Worm (Caenorhabditis elegans): ENCODE data around the gene T22F7.4.
A peak's percentile ranks its signal among the peaks of the same experiment; 100 is the strongest.

The T22F7.4 gene

ce11 chrIII:526824-527223 is at the start of gene T22F7.4:
TSS of gene T22F7.4 (minus strand) at chrIII:526924.
- no peak for TF ChIP-seq tbx-2 (tag; optimal IDR thresholded peaks at IDR 0.05)
- TF ChIP-seq pqm-1 (tag; optimal IDR thresholded peaks at IDR 0.05), result no peak
- no peak for TF ChIP-seq ztf-4 (tag; optimal IDR thresholded peaks at IDR 0.05)
- no peak for TF ChIP-seq nhr-67 (tag; optimal IDR thresholded peaks at IDR 0.05)
- TF ChIP-seq fkh-2 (tag; optimal IDR thresholded peaks at IDR 0.05), result no peak
- no peak for TF ChIP-seq unc-62 (GFP tag; optimal IDR thresholded peaks at IDR 0.05)
- TF ChIP-seq nhr-12 (tag; optimal IDR thresholded peaks at IDR 0.05), result no peak
- TF ChIP-seq snpc-4 (tag; optimal IDR thresholded peaks at IDR 0.05), result no peak
- no peak for TF ChIP-seq nhr-23 (tag; optimal IDR thresholded peaks at IDR 0.05)
- no peak for TF ChIP-seq unc-39 (tag; optimal IDR thresholded peaks at IDR 0.05)
- no peak for TF ChIP-seq R02D3.7 (tag; optimal IDR thresholded peaks at IDR 0.05)
- TF ChIP-seq ztf-11 (tag; optimal IDR thresholded peaks at IDR 0.05), result no peak
- TF ChIP-seq mdl-1 (tag; optimal IDR thresholded peaks at IDR 0.05), result no peak
- TF ChIP-seq nhr-237 (tag; optimal IDR thresholded peaks at IDR 0.05), result no peak
- no peak for TF ChIP-seq zag-1 (tag; optimal IDR thresholded peaks at IDR 0.05)
- no peak for TF ChIP-seq egl-5 (tag; optimal IDR thresholded peaks at IDR 0.05)
- TF ChIP-seq fos-1 (tag; optimal IDR thresholded peaks at IDR 0.05), result no peak
- TF ChIP-seq lsy-12 (tag; optimal IDR thresholded peaks at IDR 0.05), result no peak
- no peak for TF ChIP-seq nfya-1 (tag; optimal IDR thresholded peaks at IDR 0.05; ENCODE audit: insufficient read depth)
- TF ChIP-seq elt-1 (tag; optimal IDR thresholded peaks at IDR 0.05), result no peak

ce11 chrIII:568815-569214 is 42.1 kb upstream of the T22F7.4 start:
- no peak for TF ChIP-seq pqm-1 (tag; optimal IDR thresholded peaks at IDR 0.05)
- no peak for TF ChIP-seq egl-27 (tag; optimal IDR thresholded peaks at IDR 0.05)
- no peak for TF ChIP-seq nhr-76 (tag; optimal IDR thresholded peaks at IDR 0.05)
- TF ChIP-seq nhr-11 (tag; optimal IDR thresholded peaks at IDR 0.05), result no peak
- no peak for TF ChIP-seq fkh-2 (tag; optimal IDR thresholded peaks at IDR 0.05)
- TF ChIP-seq pha-4 (tag; optimal IDR thresholded peaks at IDR 0.05), result no peak
- TF ChIP-seq R02D3.7 (tag; optimal IDR thresholded peaks at IDR 0.05), result no peak
- TF ChIP-seq ceh-16 (tag; optimal IDR thresholded peaks at IDR 0.05), result no peak
- TF ChIP-seq snpc-4 (tag; optimal IDR thresholded peaks at IDR 0.05), result no peak
- TF ChIP-seq zag-1 (tag; optimal IDR thresholded peaks at IDR 0.05), result no peak
- TF ChIP-seq nhr-237 (tag; optimal IDR thresholded peaks at IDR 0.05), result no peak
- TF ChIP-seq nhr-43 (tag; optimal IDR thresholded peaks at IDR 0.05; ENCODE audit: poor library complexity, severe bottlenecking), result no peak

ce11 chrIII:564786-565185 is 38.1 kb upstream of the T22F7.4 start:
- no peak for TF ChIP-seq ZK546.5 (tag; optimal IDR thresholded peaks at IDR 0.05)
- peak; percentile 77 for TF ChIP-seq egl-5 (tag; optimal IDR thresholded peaks at IDR 0.05)
- TF ChIP-seq ztf-11 (tag; optimal IDR thresholded peaks at IDR 0.05), result no peak
- TF ChIP-seq ceh-82 (tag; optimal IDR thresholded peaks at IDR 0.05), result no peak
- no peak for TF ChIP-seq nhr-76 (tag; optimal IDR thresholded peaks at IDR 0.05)
- TF ChIP-seq nhr-11 (tag; optimal IDR thresholded peaks at IDR 0.05), result no peak
- no peak for TF ChIP-seq skn-1 (tag; optimal IDR thresholded peaks at IDR 0.05)
- TF ChIP-seq pqm-1 (tag; optimal IDR thresholded peaks at IDR 0.05), result no peak
- peak; percentile 68 for TF ChIP-seq nhr-25 (tag; optimal IDR thresholded peaks at IDR 0.05)
- TF ChIP-seq nhr-28 (tag; optimal IDR thresholded peaks at IDR 0.05), result no peak
- TF ChIP-seq nhr-23 (tag; optimal IDR thresholded peaks at IDR 0.05), result peak; percentile 13

ce11 chrIII:563755-564154 is 37.0 kb upstream of the T22F7.4 start:
- no peak for TF ChIP-seq nhr-28 (tag; optimal IDR thresholded peaks at IDR 0.05)
- TF ChIP-seq pha-4 (tag; optimal IDR thresholded peaks at IDR 0.05), result peak; percentile 53

ce11 chrIII:558832-559231 is 32.1 kb upstream of the T22F7.4 start:
- no peak for TF ChIP-seq nhr-43 (tag; optimal IDR thresholded peaks at IDR 0.05; ENCODE audit: poor library complexity, severe bottlenecking)
- peak; percentile 26 for TF ChIP-seq hmg-11 (tag; optimal IDR thresholded peaks at IDR 0.05)
- no peak for TF ChIP-seq nhr-76 (tag; optimal IDR thresholded peaks at IDR 0.05)
- no peak for TF ChIP-seq lin-39 (tag; optimal IDR thresholded peaks at IDR 0.05)
- TF ChIP-seq lsy-12 (tag; optimal IDR thresholded peaks at IDR 0.05), result no peak
- peak; percentile 86 for TF ChIP-seq nhr-25 (tag; optimal IDR thresholded peaks at IDR 0.05)
- peak; percentile 13 for TF ChIP-seq nfya-1 (tag; optimal IDR thresholded peaks at IDR 0.05; ENCODE audit: insufficient read depth)
- peak; percentile 6 for TF ChIP-seq elt-1 (tag; optimal IDR thresholded peaks at IDR 0.05)
- TF ChIP-seq pha-4 (tag; optimal IDR thresholded peaks at IDR 0.05), result peak; percentile 84
- TF ChIP-seq jun-1 (tag; optimal IDR thresholded peaks at IDR 0.05), result peak; percentile 74
- TF ChIP-seq mml-1 (tag; optimal IDR thresholded peaks at IDR 0.05), result no peak
- peak; percentile 10 for TF ChIP-seq nhr-23 (tag; optimal IDR thresholded peaks at IDR 0.05)
- TF ChIP-seq pqm-1 (tag; optimal IDR thresholded peaks at IDR 0.05), result peak; percentile 80
- TF ChIP-seq elt-2 (tag; optimal IDR thresholded peaks at IDR 0.05), result peak; percentile 69
- TF ChIP-seq R02D3.7 (tag; optimal IDR thresholded peaks at IDR 0.05), result no peak
- peak; percentile 2 for TF ChIP-seq lin-15B (tag; optimal IDR thresholded peaks at IDR 0.05)

Data from whole organism, L3 larva.